Fruit fly (Drosophila melanogaster): ENCODE data around the gene pch2.

dm6 chr3R:8561522-8561921 lies at the start of gene pch2:
- no peak for TF ChIP-seq CG15336 (GFP tag; IDR thresholded peaks at IDR 0.05)
- TF ChIP-seq OdsH (GFP tag; optimal IDR thresholded peaks at IDR 0.05): no peak
- no peak for TF ChIP-seq vri (GFP tag; optimal IDR thresholded peaks at IDR 0.05)
- TF ChIP-seq svp (GFP tag): no peak
- TF ChIP-seq CG4318 (GFP tag; optimal IDR thresholded peaks at IDR 0.05): no peak
- TF ChIP-seq cyc (GFP tag; optimal IDR thresholded peaks at IDR 0.05): no peak
- TF ChIP-seq CG32006 (GFP tag; optimal IDR thresholded peaks at IDR 0.05): no peak
